Worm (Caenorhabditis elegans) whole organism, L2 larva: Measurements from ENCODE around the gene ZK666.11.

Experiments
- C34F6.9 ChIP-seq: fragments of 150-350 bp; optimal IDR thresholded peaks from 2 replicates; lab custom pipeline; 2014; ENCODE audit warnings: missing biosample characterization, missing genetic modification characterization
- F13H6.1 ChIP-seq: sonication (generic microtip); optimal IDR thresholded peaks from 2 replicates; lab custom pipeline; 2016; ENCODE audit warnings: missing genetic modification characterization, missing compliant biosample characterization
- R02D3.7 ChIP-seq: fragments of 150-350 bp; optimal IDR thresholded peaks from 2 replicates; lab custom pipeline; 2014; ENCODE audit warnings: missing biosample characterization, missing genetic modification characterization
- alr-1 ChIP-seq: fragments of 150-350 bp; optimal IDR thresholded peaks from 2 replicates; lab custom pipeline; 2014; ENCODE audit warnings: missing biosample characterization, missing genetic modification characterization
- aly-2 ChIP-seq: fragments of 150-350 bp; optimal IDR thresholded peaks from 2 replicates; lab custom pipeline; 2014; ENCODE audit warnings: missing biosample characterization, missing genetic modification characterization
- ama-1 ChIP-seq: fragments of 150-350 bp; optimal IDR thresholded peaks from 2 replicates; lab custom pipeline; 2018; ENCODE audit warnings: inconsistent platforms
- blmp-1 ChIP-seq: sonication (generic microtip); optimal IDR thresholded peaks from 2 replicates; lab custom pipeline; 2017; ENCODE audit warnings: missing genetic modification characterization, mild to moderate bottlenecking, missing compliant biosample characterization, antibody characterized with exemption, moderate library complexity; ENCODE audit not compliant: insufficient read depth
- ceh-16 ChIP-seq: fragments of 150-350 bp; optimal IDR thresholded peaks from 2 replicates; lab custom pipeline; 2014; ENCODE audit warnings: missing biosample characterization, missing genetic modification characterization
- ceh-82 ChIP-seq: fragments of 150-350 bp; optimal IDR thresholded peaks from 2 replicates; lab custom pipeline; 2014; ENCODE audit warnings: missing biosample characterization, missing genetic modification characterization
- crh-2 ChIP-seq: sonication (generic microtip); optimal IDR thresholded peaks from 2 replicates; lab custom pipeline; 2017; ENCODE audit warnings: missing biosample characterization, missing genetic modification characterization
- egl-27 ChIP-seq: sonication (generic microtip); optimal IDR thresholded peaks from 3 replicates; lab custom pipeline; 2017; ENCODE audit warnings: missing biosample characterization, missing genetic modification reagents, missing genetic modification characterization
- elt-1 ChIP-seq: fragments of 150-350 bp; optimal IDR thresholded peaks from 2 replicates; lab custom pipeline; 2014; ENCODE audit warnings: missing biosample characterization, missing genetic modification characterization
- gmeb-1 ChIP-seq: fragments of 150-350 bp; optimal IDR thresholded peaks from 2 replicates; lab custom pipeline; 2014; ENCODE audit warnings: missing biosample characterization, missing genetic modification characterization
- lin-11 ChIP-seq: fragments of 150-350 bp; sonication (generic microtip); optimal IDR thresholded peaks from 2 replicates; lab custom pipeline; 2014; ENCODE audit warnings: missing biosample characterization, missing genetic modification characterization, inconsistent platforms, mixed read lengths
- lin-39 ChIP-seq: fragments of 150-350 bp; optimal IDR thresholded peaks from 2 replicates; lab custom pipeline; 2014; ENCODE audit warnings: missing biosample characterization, missing genetic modification reagents, missing genetic modification characterization
- lsy-2 ChIP-seq, 2 experiments: fragments of 150-350 bp in 1 of 2; sonication (generic microtip) in 1 of 2; optimal IDR thresholded peaks; 2 replicates each; lab custom pipeline; 2014 to 2017; ENCODE audit warnings: missing biosample characterization in 2 of 2, missing genetic modification characterization in 2 of 2
- mab-5 ChIP-seq: fragments of 150-350 bp; optimal IDR thresholded peaks from 2 replicates; lab custom pipeline; 2014; ENCODE audit warnings: missing biosample characterization, missing genetic modification characterization
- mdl-1 ChIP-seq, 2 experiments: fragments of 150-350 bp in 1 of 2; sonication (generic microtip) in 1 of 2; optimal IDR thresholded peaks; 2 replicates each; lab custom pipeline; 2017; ENCODE audit warnings: missing biosample characterization in 2 of 2, missing genetic modification characterization in 2 of 2
- nhr-10 ChIP-seq: sonication (generic microtip); optimal IDR thresholded peaks from 2 replicates; lab custom pipeline; 2017; ENCODE audit warnings: missing biosample characterization, missing genetic modification characterization
- nhr-11 ChIP-seq: fragments of 150-350 bp; optimal IDR thresholded peaks from 2 replicates; lab custom pipeline; 2014; ENCODE audit warnings: missing biosample characterization, missing genetic modification characterization
- nhr-21 ChIP-seq: fragments of 150-350 bp; optimal IDR thresholded peaks from 2 replicates; lab custom pipeline; 2014; ENCODE audit warnings: missing biosample characterization, missing genetic modification characterization
- nhr-23 ChIP-seq: fragments of 150-350 bp; optimal IDR thresholded peaks from 2 replicates; lab custom pipeline; 2014; ENCODE audit warnings: missing biosample characterization, missing genetic modification reagents, missing genetic modification characterization
- nhr-237 ChIP-seq: fragments of 150-350 bp; optimal IDR thresholded peaks from 2 replicates; lab custom pipeline; 2014; ENCODE audit warnings: missing biosample characterization, missing genetic modification characterization
- nhr-25 ChIP-seq: fragments of 150-350 bp; sonication (generic microtip); optimal IDR thresholded peaks from 3 replicates; lab custom pipeline; 2014; ENCODE audit warnings: missing biosample characterization, missing genetic modification characterization
- nhr-6 ChIP-seq: fragments of 150-350 bp; optimal IDR thresholded peaks from 2 replicates; lab custom pipeline; 2014; ENCODE audit warnings: missing biosample characterization, missing genetic modification characterization
- peb-1 ChIP-seq: fragments of 150-350 bp; optimal IDR thresholded peaks from 2 replicates; lab custom pipeline; 2014; ENCODE audit warnings: missing biosample characterization, missing genetic modification characterization
- sem-4 ChIP-seq: fragments of 150-350 bp; optimal IDR thresholded peaks from 2 replicates; lab custom pipeline; 2014; ENCODE audit warnings: missing biosample characterization, missing genetic modification reagents, missing genetic modification characterization
- skn-1 ChIP-seq: sonication (generic microtip); optimal IDR thresholded peaks from 2 replicates; lab custom pipeline; 2017; ENCODE audit warnings: missing biosample characterization, missing genetic modification characterization
- sma-3 ChIP-seq: sonication (generic microtip); optimal IDR thresholded peaks from 2 replicates; lab custom pipeline; 2016; ENCODE audit warnings: missing genetic modification reagents, missing genetic modification characterization, missing compliant biosample characterization
- snpc-4 ChIP-seq: fragments of 150-350 bp; optimal IDR thresholded peaks from 2 replicates; lab custom pipeline; 2014; ENCODE audit warnings: missing biosample characterization, missing genetic modification characterization
- unc-39 ChIP-seq: fragments of 150-350 bp; optimal IDR thresholded peaks from 2 replicates; lab custom pipeline; 2014; ENCODE audit warnings: missing biosample characterization, missing genetic modification characterization
- unc-55 ChIP-seq: fragments of 150-350 bp; sonication (generic microtip); optimal IDR thresholded peaks from 3 replicates; lab custom pipeline; 2014; ENCODE audit warnings: missing biosample characterization, missing genetic modification reagents, missing genetic modification characterization
- unc-62 ChIP-seq: fragments of 150-350 bp; optimal IDR thresholded peaks from 2 replicates; lab custom pipeline; 2014; ENCODE audit warnings: missing biosample characterization, missing genetic modification reagents, missing genetic modification characterization
- zag-1 ChIP-seq: fragments of 150-350 bp; optimal IDR thresholded peaks from 2 replicates; lab custom pipeline; 2014; ENCODE audit warnings: missing biosample characterization, missing genetic modification characterization
- ztf-1 ChIP-seq: fragments of 200-800 bp; sonication (Bioruptor generic); conservative IDR thresholded peaks from 2 replicates; pipeline ENCODE4 v1.3.6; 2022; ENCODE audit warnings: missing genetic modification characterization, missing compliant biosample characterization
- ztf-11 ChIP-seq: sonication (generic microtip); optimal IDR thresholded peaks from 2 replicates; lab custom pipeline; 2017; ENCODE audit warnings: missing biosample characterization, missing genetic modification characterization

Gene ZK666.11

ce11 chrII:10471247-10471646 lies 11.1 kb upstream of the ZK666.11 start, which contains the start of gene ZK666.1:
Gene ZK666.1 (minus strand): TSS chrII:10471347.
- TF ChIP-seq nhr-21 (tag; lab: Kevin White, UChicago) (no peak), gmeb-1 (tag; lab: Kevin White, UChicago) (no peak), elt-1 (tag; lab: Kevin White, UChicago) (no peak), ztf-11 (tag; lab: Kevin White, UChicago) (no peak), aly-2 (no peak), skn-1 (no peak), nhr-6 (tag; lab: Kevin White, UChicago) (no peak), unc-55 (no peak), mab-5 (no peak), snpc-4 (tag; lab: Kevin White, UChicago) (no peak), mdl-1 (tag; optimal IDR thresholded peaks at IDR 0.05; lab: Kevin White, UChicago) (no peak), lsy-2 (tag; optimal IDR thresholded peaks at IDR 0.05; lab: Kevin White, UChicago) (no peak), alr-1 (no peak), sem-4 (tag; lab: Kevin White, UChicago) (no peak), ztf-1 (GFP tag; lab: Robert Waterston, UW) (no peak), nhr-237 (tag; lab: Kevin White, UChicago) (no peak), ceh-16 (tag; lab: Kevin White, UChicago) (no peak)

DNA sequence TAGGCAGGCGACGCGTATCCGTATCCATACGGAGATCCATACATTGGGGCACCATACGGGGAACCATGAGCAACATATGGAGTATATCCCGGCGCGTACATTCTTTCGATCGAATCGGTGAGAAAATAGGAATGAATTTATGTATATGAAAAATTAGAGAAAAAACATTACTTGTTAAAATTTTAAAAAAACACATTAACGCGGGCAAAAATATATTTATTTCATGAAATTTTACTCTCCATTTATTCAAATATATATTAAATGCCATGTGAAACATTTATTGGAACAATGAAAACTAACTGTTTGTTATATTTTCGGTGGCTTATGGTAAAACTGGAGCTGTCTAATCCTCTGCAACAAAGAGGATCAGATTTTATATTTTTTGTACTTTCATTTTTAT lies 10.5 kb upstream of the ZK666.11 start, which contains the start of gene ZK666.2:
Gene ZK666.2, minus strand, starts transcription at position 101 of the 400 bp plus-strand sequence.
- TF ChIP-seq nhr-25 (no peak), blmp-1 (tag; lab: Kevin White, UChicago) (no peak), F13H6.1 (no peak), ama-1 (lab: Kevin White, UChicago) (no peak), aly-2 (no peak), R02D3.7 (tag; lab: Kevin White, UChicago) (no peak), egl-27 (tag; lab: Kevin White, UChicago) (no peak)

DNA sequence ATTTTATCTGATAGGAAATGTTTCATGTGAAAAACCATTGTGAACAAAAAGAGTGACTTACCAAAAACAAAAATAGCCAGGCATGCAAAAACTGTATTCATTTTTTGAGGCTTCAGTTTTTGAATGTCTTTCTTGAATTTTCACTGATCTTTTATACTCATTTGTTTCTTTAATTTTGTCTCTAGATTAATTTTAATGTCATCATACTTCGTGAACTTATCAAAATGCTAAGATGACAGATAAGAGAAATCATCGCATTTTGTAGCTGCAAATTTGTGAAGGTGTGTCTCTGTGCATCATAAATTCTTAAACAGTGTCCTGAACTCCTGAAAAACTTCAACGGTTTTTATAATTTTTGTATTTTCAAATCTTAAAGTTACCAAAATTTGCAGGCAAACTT lies 6.3 kb upstream of the ZK666.11 start, which contains the start of gene clec-58:
Gene clec-58, minus strand, starts transcription at position 101 of the 400 bp plus-strand sequence.
- TF ChIP-seq ceh-82 (no peak), lin-39 (no peak), sem-4 (tag; lab: Kevin White, UChicago) (no peak), unc-62 (GFP tag; lab: Kevin White, UChicago) (no peak), C34F6.9 (tag; lab: Kevin White, UChicago) (no peak), peb-1 (tag; lab: Kevin White, UChicago) (no peak), snpc-4 (tag; lab: Kevin White, UChicago) (no peak), elt-1 (tag; lab: Kevin White, UChicago) (no peak), crh-2 (no peak), nhr-10 (tag; lab: Kevin White, UChicago) (no peak), unc-39 (no peak), sma-3 (GFP tag; lab: Kevin White, UChicago) (no peak), nhr-11 (tag; lab: Kevin White, UChicago) (no peak), ztf-1 (GFP tag; lab: Robert Waterston, UW) (no peak), aly-2 (no peak), ceh-16 (tag; lab: Kevin White, UChicago) (no peak), nhr-23 (tag; lab: Kevin White, UChicago) (no peak)
- TF ChIP-seq, all 48 proteins: peak for 0

DNA sequence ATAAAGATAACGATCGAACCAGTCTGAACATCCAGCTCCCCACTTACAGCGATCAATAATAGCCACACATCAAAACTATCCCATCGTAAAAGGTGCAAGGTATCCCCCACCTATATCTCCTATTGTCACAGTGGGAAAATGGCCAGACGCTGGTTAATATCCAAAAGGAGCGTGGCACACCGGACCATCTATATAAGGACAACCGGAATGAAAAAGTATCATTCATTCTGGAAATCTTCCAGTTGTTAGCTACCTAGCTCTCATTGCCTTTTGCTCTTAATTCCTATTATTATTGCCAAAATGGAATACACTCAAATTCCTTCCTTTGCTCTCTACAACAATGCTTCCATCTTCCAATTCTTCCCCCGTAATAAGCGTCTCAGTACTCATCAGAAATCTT lies 5.4 kb upstream of the ZK666.11 start, which contains the start of gene ZK666.4:
Gene ZK666.4, plus strand, starts transcription at position 301 of the 400 bp plus-strand sequence.
- TF ChIP-seq egl-27 (tag; lab: Kevin White, UChicago) (no peak), nhr-237 (tag; lab: Kevin White, UChicago) (no peak), aly-2 (no peak), R02D3.7 (tag; lab: Kevin White, UChicago) (no peak), lin-39 (no peak), lin-11 (no peak), nhr-25 (no peak), gmeb-1 (tag; lab: Kevin White, UChicago) (no peak), C34F6.9 (tag; lab: Kevin White, UChicago) (no peak), lsy-2 (tag; optimal IDR thresholded peaks at IDR 0.05; lab: Kevin White, UChicago) (no peak), alr-1 (no peak), zag-1 (tag; lab: Kevin White, UChicago) (no peak), F13H6.1 (no peak), unc-55 (no peak), nhr-21 (tag; lab: Kevin White, UChicago) (no peak)
